Worm (Caenorhabditis elegans): Measurements from ENCODE around the gene R13A5.7.
A peak's percentile ranks its signal among the peaks of the same experiment; 100 is the strongest.

R13A5.7 gene

DNA sequence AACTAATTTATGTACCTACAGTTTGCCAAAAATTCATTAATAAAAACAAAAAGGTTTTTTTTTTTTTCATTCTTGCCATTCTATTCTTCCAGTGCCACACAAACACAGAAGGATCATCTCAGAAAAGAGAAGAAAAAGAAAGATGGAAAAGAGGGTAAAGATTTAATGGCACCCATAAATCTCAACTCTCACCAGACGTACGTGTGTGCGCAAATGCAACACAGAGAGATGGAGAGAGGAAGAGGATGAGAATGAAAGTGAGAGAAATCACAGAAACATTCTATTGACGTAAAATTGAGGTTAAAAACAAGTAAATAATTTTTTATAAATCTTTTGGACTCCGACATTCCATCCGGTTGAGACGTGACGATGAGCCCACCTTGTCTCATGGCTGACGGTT, 25.7 kb downstream of the R13A5.7 start:
- TF ChIP-seq unc-55 (GFP tag; optimal IDR thresholded peaks at IDR 0.05) (peak; percentile 62), nhr-129 (tag; optimal IDR thresholded peaks at IDR 0.05) (peak; percentile 22), Y55F3AM.14 (GFP tag; optimal IDR thresholded peaks at IDR 0.05) (no peak), ztf-4 (tag; optimal IDR thresholded peaks at IDR 0.05) (no peak), R02D3.7 (tag; optimal IDR thresholded peaks at IDR 0.05) (no peak), elt-3 (tag; optimal IDR thresholded peaks at IDR 0.05) (no peak), lin-39 (tag; optimal IDR thresholded peaks at IDR 0.05) (no peak), peb-1 (tag; optimal IDR thresholded peaks at IDR 0.05) (no peak), sem-4 (tag; optimal IDR thresholded peaks at IDR 0.05) (no peak), mdl-1 (tag; optimal IDR thresholded peaks at IDR 0.05) (no peak), ceh-82 (tag; optimal IDR thresholded peaks at IDR 0.05) (no peak), blmp-1 (tag; optimal IDR thresholded peaks at IDR 0.05; ENCODE audit: insufficient read depth) (peak; percentile 4), sma-3 (GFP tag; optimal IDR thresholded peaks at IDR 0.05) (no peak), gmeb-1 (tag; optimal IDR thresholded peaks at IDR 0.05) (no peak), lin-13 (GFP tag; optimal IDR thresholded peaks at IDR 0.05) (no peak), nhr-10 (tag; optimal IDR thresholded peaks at IDR 0.05) (no peak), ztf-11 (tag; optimal IDR thresholded peaks at IDR 0.05) (no peak), aly-2 (tag; optimal IDR thresholded peaks at IDR 0.05) (no peak), nhr-25 (tag; optimal IDR thresholded peaks at IDR 0.05) (no peak), nhr-237 (tag; optimal IDR thresholded peaks at IDR 0.05) (no peak), F13H6.1 (tag; optimal IDR thresholded peaks at IDR 0.05) (no peak), snpc-4 (tag; optimal IDR thresholded peaks at IDR 0.05) (no peak), ztf-1 (GFP tag; conservative IDR thresholded peaks at IDR 0.05) (no peak), unc-62 (GFP tag; optimal IDR thresholded peaks at IDR 0.05) (no peak), nhr-77 (tag; optimal IDR thresholded peaks at IDR 0.05) (no peak), nhr-12 (tag; optimal IDR thresholded peaks at IDR 0.05) (no peak), nhr-11 (tag; optimal IDR thresholded peaks at IDR 0.05) (no peak), crh-2 (tag; optimal IDR thresholded peaks at IDR 0.05) (peak; percentile 19), elt-1 (tag; optimal IDR thresholded peaks at IDR 0.05) (no peak), egl-27 (tag; optimal IDR thresholded peaks at IDR 0.05) (no peak), ZK546.5 (tag; optimal IDR thresholded peaks at IDR 0.05) (no peak), lin-11 (tag; optimal IDR thresholded peaks at IDR 0.05) (no peak), lsy-2 (tag; optimal IDR thresholded peaks at IDR 0.05) (peak in 1 of 2 experiments; percentile 52), mbf-1 (tag; optimal IDR thresholded peaks at IDR 0.05) (no peak), sma-9 (GFP tag; optimal IDR thresholded peaks at IDR 0.05) (no peak), sma-9 (tag; optimal IDR thresholded peaks at IDR 0.05) (no peak), mab-5 (tag; optimal IDR thresholded peaks at IDR 0.05) (peak; percentile 87), nhr-6 (tag; optimal IDR thresholded peaks at IDR 0.05) (no peak), skn-1 (tag; optimal IDR thresholded peaks at IDR 0.05) (no peak), nhr-21 (tag; optimal IDR thresholded peaks at IDR 0.05) (no peak), ama-1 (optimal IDR thresholded peaks at IDR 0.05) (no peak), ceh-16 (tag; optimal IDR thresholded peaks at IDR 0.05) (no peak), dmd-4 (tag; optimal IDR thresholded peaks at IDR 0.05) (no peak), nhr-23 (tag; optimal IDR thresholded peaks at IDR 0.05) (no peak), alr-1 (tag; optimal IDR thresholded peaks at IDR 0.05) (no peak), fos-1 (tag; optimal IDR thresholded peaks at IDR 0.05) (no peak), unc-39 (tag; optimal IDR thresholded peaks at IDR 0.05) (no peak), zag-1 (tag; optimal IDR thresholded peaks at IDR 0.05) (no peak), C34F6.9 (tag; optimal IDR thresholded peaks at IDR 0.05) (peak; percentile 51)

DNA sequence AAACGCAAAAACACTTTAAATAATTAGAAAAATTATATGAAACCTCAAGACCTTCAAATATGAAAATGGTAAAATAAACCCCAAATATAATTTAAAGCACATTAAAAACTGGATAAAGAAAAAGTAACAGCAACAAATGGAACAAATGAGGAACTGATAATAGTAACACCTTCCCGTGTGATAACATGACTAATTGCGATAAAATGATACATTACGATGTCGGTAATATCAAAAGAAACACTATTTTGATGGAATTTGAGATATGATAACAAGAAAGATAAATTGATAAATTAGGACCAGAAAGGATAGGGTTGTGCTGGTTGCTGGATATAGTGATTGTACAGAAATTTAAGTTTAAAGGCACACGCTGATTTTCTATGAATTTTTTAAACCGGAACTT, 27.9 kb downstream of the R13A5.7 start:
- no peak for TF ChIP-seq ztf-11 (tag; optimal IDR thresholded peaks at IDR 0.05)
- no peak for TF ChIP-seq sem-4 (tag; optimal IDR thresholded peaks at IDR 0.05)
- no peak for TF ChIP-seq mab-5 (tag; optimal IDR thresholded peaks at IDR 0.05)
- no peak for TF ChIP-seq R02D3.7 (tag; optimal IDR thresholded peaks at IDR 0.05)
- TF ChIP-seq lin-13 (GFP tag; optimal IDR thresholded peaks at IDR 0.05): no peak
- TF ChIP-seq blmp-1 (tag; optimal IDR thresholded peaks at IDR 0.05; ENCODE audit: insufficient read depth): no peak
- TF ChIP-seq nhr-21 (tag; optimal IDR thresholded peaks at IDR 0.05): no peak
- no peak for TF ChIP-seq crh-2 (tag; optimal IDR thresholded peaks at IDR 0.05)
- TF ChIP-seq zag-1 (tag; optimal IDR thresholded peaks at IDR 0.05): no peak
- TF ChIP-seq lsy-2 (tag; optimal IDR thresholded peaks at IDR 0.05): no peak
- TF ChIP-seq ZK546.5 (tag; optimal IDR thresholded peaks at IDR 0.05): no peak
- no peak for TF ChIP-seq nhr-237 (tag; optimal IDR thresholded peaks at IDR 0.05)
- TF ChIP-seq egl-27 (tag; optimal IDR thresholded peaks at IDR 0.05): no peak
- no peak for TF ChIP-seq elt-3 (tag; optimal IDR thresholded peaks at IDR 0.05)
- TF ChIP-seq lin-11 (tag; optimal IDR thresholded peaks at IDR 0.05): no peak
- no peak for TF ChIP-seq unc-55 (GFP tag; optimal IDR thresholded peaks at IDR 0.05)
- TF ChIP-seq aly-2 (tag; optimal IDR thresholded peaks at IDR 0.05): no peak

All from whole organism, L2 larva.